Worm (Caenorhabditis elegans) whole organism, dauer: Measurements from ENCODE around the gene gspd-1.

ENCODE experiments used
- unc-62 ChIP-seq: sonication (generic microtip); optimal IDR thresholded peaks from 2 replicates; lab custom pipeline; 2017; ENCODE audit warnings: missing biosample characterization, missing genetic modification reagents, missing genetic modification characterization

Gene gspd-1

ce11 chrIV:11344288-11344687 lies 27.1 kb downstream of the gspd-1 start:
- no peak for TF ChIP-seq unc-62

DNA sequence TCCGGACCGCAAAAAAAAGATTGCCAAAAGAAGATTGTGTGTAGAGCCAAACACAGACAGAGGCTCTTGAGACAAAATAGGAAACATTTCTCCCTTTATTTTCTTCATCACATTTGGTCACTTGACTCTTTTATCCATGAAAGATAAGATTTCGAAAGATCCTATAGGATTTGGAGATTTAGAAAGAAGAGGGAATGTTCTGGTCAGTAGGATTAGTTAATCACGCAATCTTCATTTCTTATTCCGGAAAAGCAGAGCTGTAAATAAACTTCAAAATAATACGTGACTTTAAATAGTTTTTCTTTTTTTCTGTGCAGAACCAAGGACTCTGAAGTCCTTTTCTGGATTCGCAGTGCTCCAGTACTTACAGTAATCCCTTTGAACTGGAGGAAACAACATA lies 30.1 kb downstream of the gspd-1 start:
- TF ChIP-seq unc-62: no peak

DNA sequence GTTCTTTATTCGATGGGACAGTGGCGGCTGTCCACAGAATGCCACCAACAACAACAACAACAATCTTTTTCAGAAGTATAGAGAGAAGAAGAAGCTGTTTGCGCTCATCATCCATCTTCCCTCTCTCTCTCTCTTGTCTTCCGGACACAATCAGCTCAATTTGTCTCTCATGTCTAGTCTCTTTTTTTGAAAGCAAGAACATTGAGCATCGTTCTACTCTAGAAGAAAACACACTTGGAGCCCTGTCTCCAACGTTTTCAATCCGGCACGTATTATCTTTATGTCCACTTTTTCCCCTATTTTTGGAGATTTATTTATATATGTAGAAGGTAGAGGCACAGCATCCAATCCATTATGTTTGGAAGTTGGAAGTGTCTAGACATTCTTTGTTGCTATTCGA lies 31.6 kb downstream of the gspd-1 start:
- TF ChIP-seq unc-62: no peak

DNA sequence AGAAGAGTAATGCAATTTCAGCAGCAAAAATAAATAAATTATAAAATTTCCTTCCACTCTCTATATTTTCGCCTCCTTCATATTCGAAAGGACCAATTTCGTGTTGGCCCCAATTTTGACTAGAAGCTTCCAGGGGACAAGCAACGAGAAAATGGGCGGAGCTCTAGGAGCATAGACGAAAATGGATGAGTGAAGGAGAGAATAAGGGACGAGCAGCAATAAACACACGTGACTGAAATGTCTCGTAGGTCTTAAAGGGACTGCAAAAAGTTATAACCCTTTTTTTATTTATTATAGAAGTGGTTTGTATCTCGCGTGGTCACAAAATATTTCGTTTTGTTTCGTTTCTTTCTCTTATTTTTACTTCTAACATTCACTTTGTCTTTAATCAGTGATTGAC lies 32.5 kb downstream of the gspd-1 start:
- TF ChIP-seq unc-62: no peak

DNA sequence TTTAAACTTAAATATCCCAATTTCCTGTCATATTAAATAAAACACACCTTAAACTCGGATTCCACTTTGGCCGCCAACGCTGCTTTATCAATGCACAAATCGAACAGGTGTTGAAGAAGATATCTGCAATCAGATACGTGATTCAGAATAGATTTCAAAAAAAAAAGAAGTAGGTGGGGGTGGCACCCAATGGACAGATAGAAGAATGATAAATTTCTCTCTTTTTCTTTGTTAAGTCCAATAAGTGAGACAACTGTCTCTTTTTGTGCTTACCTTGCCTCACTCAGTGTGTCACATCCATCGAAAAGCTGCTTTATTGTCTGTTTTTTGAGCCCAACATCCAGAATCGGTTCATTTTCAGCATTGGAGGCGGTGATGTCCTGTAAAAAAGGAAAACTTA lies 33.6 kb downstream of the gspd-1 start:
- TF ChIP-seq unc-62: no peak

- TF ChIP-seq unc-62: no peak
Measured at ce11 chrIV:11351563-11351962, 34.3 kb downstream of the gspd-1 start.

ce11 chrIV:11352768-11353167 lies 35.5 kb downstream of the gspd-1 start:
- no peak for TF ChIP-seq unc-62

DNA sequence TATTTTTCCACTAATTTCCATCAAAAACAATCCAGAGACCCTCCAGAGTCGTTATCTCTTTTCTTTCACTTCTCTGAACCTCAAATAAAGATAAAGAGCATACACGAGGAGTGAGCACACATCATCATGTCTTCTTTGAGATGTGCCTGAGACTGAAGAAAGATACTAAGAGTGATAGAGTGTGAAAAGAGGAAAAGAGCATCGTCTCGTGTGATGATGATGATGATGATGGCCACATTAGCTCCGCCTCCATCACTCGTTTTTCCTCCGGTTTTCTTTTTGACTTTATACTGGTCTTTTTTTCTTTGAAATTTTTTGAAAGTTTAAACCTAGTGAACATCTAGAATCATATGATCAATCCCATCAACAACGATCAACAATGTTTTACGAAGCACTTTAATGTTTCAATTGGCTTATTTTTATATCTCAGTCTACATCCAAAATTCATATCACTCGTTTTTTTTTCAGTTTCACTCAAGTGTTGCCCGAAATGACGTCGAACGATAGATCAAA lies 36.8 kb downstream of the gspd-1 start, which contains the start of gene T01G1.2:
Gene T01G1.2 (plus strand): TSS at position 463 of the 513 bp plus-strand sequence.
- TF ChIP-seq unc-62: no peak

- TF ChIP-seq unc-62: no peak
Measured at ce11 chrIV:11359769-11360168, 42.5 kb downstream of the gspd-1 start, which contains the start of gene klp-12. klp-12 (minus strand) TSS chrIV:11359869.

DNA sequence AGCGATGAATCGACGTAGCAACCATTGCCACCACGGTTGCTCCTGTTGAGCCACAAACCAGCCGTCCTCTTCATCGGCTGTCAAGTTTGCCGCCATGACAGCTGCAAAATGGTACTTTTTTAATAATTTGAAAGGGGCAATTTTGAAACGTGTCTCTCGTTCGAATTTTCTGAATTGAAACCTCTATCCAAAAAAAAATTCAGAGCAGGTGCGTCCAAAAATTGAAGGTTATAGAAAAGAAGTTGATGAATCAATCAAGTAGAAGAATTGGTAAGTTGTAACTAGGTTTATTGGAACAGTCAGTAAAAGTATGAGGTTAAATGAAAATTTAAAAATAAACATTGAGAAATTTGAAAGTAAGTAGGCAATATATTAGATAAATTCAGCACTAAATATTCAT lies 44.2 kb downstream of the gspd-1 start, which contains the start of gene T01G1.4:
Gene T01G1.4 (minus strand): TSS at position 101 of the 400 bp plus-strand sequence.
- no peak for TF ChIP-seq unc-62

- TF ChIP-seq unc-62: no peak
Measured at ce11 chrIV:11363806-11364562, 46.8 kb downstream of the gspd-1 start.
